Fruit fly (Drosophila melanogaster) whole organism, embryonic: ENCODE measurements around the gene vir-1.
A peak's percentile ranks its signal among the peaks of the same experiment; 100 is the strongest.

Source experiments
- Bgb ChIP-seq: fragments of 200-800 bp; sonication (Bioruptor generic); IDR thresholded peaks from 2 replicates; pipeline ENCODE4 v1.3.6; 2022; ENCODE audit warnings: missing biosample characterization, missing genetic modification characterization; ENCODE audit not compliant: partially characterized antibody
- BtbVII ChIP-seq: fragments of 200-800 bp; sonication (Bioruptor generic); optimal IDR thresholded peaks from 3 replicates; lab custom pipeline; 2017; ENCODE audit warnings: missing biosample characterization, mild to moderate bottlenecking, missing genetic modification characterization
- CG10274 ChIP-seq: fragments of 200-800 bp; sonication (Bioruptor generic); optimal IDR thresholded peaks from 3 replicates; lab custom pipeline; 2017; ENCODE audit warnings: missing biosample characterization, mild to moderate bottlenecking, missing genetic modification characterization
- CG10431 ChIP-seq: fragments of 200-800 bp; sonication (Bioruptor generic); optimal IDR thresholded peaks from 3 replicates; lab custom pipeline; 2018; ENCODE audit warnings: missing biosample characterization, mild to moderate bottlenecking, missing genetic modification characterization
- CG10959 ChIP-seq: fragments of 200-800 bp; sonication (Bioruptor generic); IDR thresholded peaks from 2 replicates; pipeline ENCODE4 v1.3.6; 2022; ENCODE audit warnings: missing biosample characterization, missing genetic modification characterization
- CG11398 ChIP-seq: fragments of 200-800 bp; sonication (Bioruptor generic); optimal IDR thresholded peaks from 2 replicates; lab custom pipeline; 2016; ENCODE audit warnings: missing biosample characterization, missing genetic modification characterization
- CG12236 ChIP-seq: fragments of 200-800 bp; sonication (Bioruptor generic); optimal IDR thresholded peaks from 2 replicates; lab custom pipeline; 2016; ENCODE audit warnings: missing biosample characterization, missing genetic modification characterization
- CG12391 ChIP-seq: fragments of 200-800 bp; sonication (Bioruptor generic); optimal IDR thresholded peaks from 3 replicates; lab custom pipeline; 2018; ENCODE audit warnings: missing biosample characterization, mild to moderate bottlenecking, missing genetic modification characterization, moderate library complexity
- CG13296 ChIP-seq: fragments of 200-800 bp; sonication (Bioruptor generic); optimal IDR thresholded peaks from 3 replicates; lab custom pipeline; 2018; ENCODE audit warnings: missing biosample characterization, mild to moderate bottlenecking, missing genetic modification characterization
- CG17612 ChIP-seq: fragments of 200-800 bp; sonication (Bioruptor generic); IDR thresholded peaks from 2 replicates; pipeline ENCODE4 v1.3.6; 2022; ENCODE audit warnings: missing biosample characterization, missing genetic modification characterization
- CG18764 ChIP-seq: fragments of 200-800 bp; sonication (Bioruptor generic); optimal IDR thresholded peaks from 3 replicates; lab custom pipeline; 2016; ENCODE audit warnings: missing biosample characterization, missing genetic modification characterization
- CG2129 ChIP-seq: fragments of 200-800 bp; sonication (Bioruptor generic); IDR thresholded peaks from 2 replicates; pipeline ENCODE4 v1.3.6; 2022; ENCODE audit warnings: missing biosample characterization, missing genetic modification characterization; ENCODE audit not compliant: partially characterized antibody
- CG2889 ChIP-seq: fragments of 200-800 bp; sonication (Bioruptor generic); IDR thresholded peaks from 3 replicates; pipeline ENCODE4 v1.3.6; 2022; ENCODE audit warnings: missing biosample characterization, missing genetic modification characterization
- CG31441 ChIP-seq: fragments of 200-800 bp; sonication (Bioruptor generic); IDR thresholded peaks from 2 replicates; pipeline ENCODE4 v1.3.6; 2022; ENCODE audit warnings: missing biosample characterization, missing genetic modification characterization
- CG34376 ChIP-seq: fragments of 200-800 bp; sonication (Bioruptor generic); optimal IDR thresholded peaks from 2 replicates; lab custom pipeline; 2018; ENCODE audit warnings: missing biosample characterization, mild to moderate bottlenecking, missing genetic modification characterization
- CG6254 ChIP-seq: fragments of 200-800 bp; sonication (Bioruptor generic); optimal IDR thresholded peaks from 3 replicates; lab custom pipeline; 2017; ENCODE audit warnings: mild to moderate bottlenecking, missing biosample characterization, missing genetic modification reagents, missing genetic modification characterization
- CG6791 ChIP-seq: fragments of 200-800 bp; sonication (Bioruptor generic); IDR thresholded peaks from 3 replicates; pipeline ENCODE4 v1.3.6; 2022; ENCODE audit warnings: missing biosample characterization, missing genetic modification characterization; ENCODE audit not compliant: partially characterized antibody
- CG7372 ChIP-seq: fragments of 200-800 bp; sonication (Bioruptor generic); IDR thresholded peaks from 2 replicates; pipeline ENCODE4 v1.3.6; 2022; ENCODE audit warnings: missing biosample characterization, missing genetic modification characterization
- CG7745 ChIP-seq: fragments of 200-800 bp; sonication (Bioruptor generic); optimal IDR thresholded peaks from 2 replicates; lab custom pipeline; 2018; ENCODE audit warnings: missing biosample characterization, mild to moderate bottlenecking, missing genetic modification characterization, moderate library complexity
- CG8388 ChIP-seq: fragments of 200-800 bp; sonication (Bioruptor generic); optimal IDR thresholded peaks from 2 replicates; lab custom pipeline; 2019; ENCODE audit warnings: missing biosample characterization, mild to moderate bottlenecking, missing genetic modification characterization, moderate library complexity
- Dbx ChIP-seq: fragments of 200-800 bp; sonication (Bioruptor generic); IDR thresholded peaks from 3 replicates; pipeline ENCODE4 v1.3.6; 2022; ENCODE audit warnings: missing biosample characterization, missing genetic modification characterization
- Deaf1 ChIP-seq: fragments of 200-800 bp; optimal IDR thresholded peaks from 3 replicates; lab custom pipeline; 2019; ENCODE audit warnings: missing biosample characterization, mild to moderate bottlenecking, missing genetic modification characterization, moderate library complexity
- Dip3 ChIP-seq: fragments of 200-800 bp; sonication (Bioruptor generic); optimal IDR thresholded peaks from 3 replicates; lab custom pipeline; 2016; ENCODE audit warnings: missing biosample characterization, missing genetic modification characterization
- Elba2 ChIP-seq: fragments of 200-800 bp; sonication (Bioruptor generic); optimal IDR thresholded peaks from 3 replicates; lab custom pipeline; 2016; ENCODE audit warnings: missing biosample characterization, missing genetic modification characterization
- Gug ChIP-seq: fragments of 200-800 bp; sonication (Bioruptor generic); IDR thresholded peaks from 4 replicates; pipeline ENCODE4 v1.3.6; 2022; ENCODE audit warnings: missing biosample characterization, missing genetic modification characterization
- HHEX ChIP-seq: fragments of 200-800 bp; sonication (Bioruptor generic); optimal IDR thresholded peaks from 3 replicates; lab custom pipeline; 2017; ENCODE audit warnings: missing biosample characterization, mild to moderate bottlenecking, missing genetic modification characterization, missing genetic modification reagents
- HLH4C ChIP-seq: fragments of 200-800 bp; sonication (Bioruptor generic); IDR thresholded peaks from 3 replicates; pipeline ENCODE4 v1.3.6; 2022; ENCODE audit warnings: missing biosample characterization, missing genetic modification characterization; ENCODE audit not compliant: partially characterized antibody
- HmgZ ChIP-seq: fragments of 200-800 bp; sonication (Bioruptor generic); optimal IDR thresholded peaks from 2 replicates; lab custom pipeline; 2018; ENCODE audit warnings: missing biosample characterization, mild to moderate bottlenecking, missing genetic modification characterization
- Jarid2 ChIP-seq: fragments of 200-800 bp; sonication (Bioruptor generic); optimal IDR thresholded peaks from 3 replicates; lab custom pipeline; 2017; ENCODE audit warnings: mild to moderate bottlenecking, missing biosample characterization, missing genetic modification reagents, missing genetic modification characterization
- ash1 ChIP-seq: fragments of 200-800 bp; sonication (Bioruptor generic); optimal IDR thresholded peaks from 2 replicates; lab custom pipeline; 2018; ENCODE audit warnings: missing biosample characterization, mild to moderate bottlenecking, missing genetic modification characterization
- bbx ChIP-seq: fragments of 200-800 bp; sonication (Bioruptor generic); IDR thresholded peaks from 2 replicates; pipeline ENCODE4 v1.3.6; 2022; ENCODE audit warnings: missing biosample characterization, missing genetic modification characterization; ENCODE audit not compliant: partially characterized antibody
- dpn ChIP-seq, 2 experiments: fragments of 200-800 bp; sonication (Bioruptor generic); optimal IDR thresholded peaks; 3 replicates each; lab custom pipeline; 2016; ENCODE audit warnings: missing biosample characterization in 2 of 2, missing genetic modification characterization in 2 of 2
- dysf ChIP-seq: fragments of 200-800 bp; sonication (Bioruptor generic); IDR thresholded peaks from 3 replicates; pipeline ENCODE4 v1.3.6; 2022; ENCODE audit warnings: missing biosample characterization, missing genetic modification characterization
- esg ChIP-seq: fragments of 200-800 bp; sonication (Bioruptor generic); conservative IDR thresholded peaks from 2 replicates; pipeline ENCODE4 v1.3.6; 2022; ENCODE audit warnings: missing biosample characterization, missing genetic modification characterization
- ewg ChIP-seq: fragments of 200-800 bp; sonication (Bioruptor generic); optimal IDR thresholded peaks from 3 replicates; lab custom pipeline; 2017; ENCODE audit warnings: mild to moderate bottlenecking, missing biosample characterization, missing genetic modification reagents, missing genetic modification characterization
- exex ChIP-seq: fragments of 200-800 bp; sonication (Bioruptor generic); optimal IDR thresholded peaks from 4 replicates; lab custom pipeline; 2018; ENCODE audit warnings: missing biosample characterization, mild to moderate bottlenecking, missing genetic modification characterization, moderate library complexity
- ftz-f1 ChIP-seq: fragments of 200-800 bp; sonication (Bioruptor generic); optimal IDR thresholded peaks from 2 replicates; lab custom pipeline; 2016; ENCODE audit warnings: missing biosample characterization, missing genetic modification characterization
- gcm2 ChIP-seq: fragments of 200-800 bp; sonication (Bioruptor generic); optimal IDR thresholded peaks from 2 replicates; lab custom pipeline; 2016; ENCODE audit warnings: missing biosample characterization, missing genetic modification characterization
- hth ChIP-seq: fragments of >200 bp; optimal IDR thresholded peaks from 2 replicates; lab custom pipeline; 2017; ENCODE audit warnings: inconsistent platforms
- jigr1 ChIP-seq: fragments of 200-800 bp; sonication (Bioruptor generic); IDR thresholded peaks from 3 replicates; pipeline ENCODE4 v1.3.6; 2022; ENCODE audit warnings: missing biosample characterization, missing genetic modification characterization
- lola ChIP-seq, 3 experiments: fragments of >200 bp in 2 of 3; fragments of 200-800 bp in 1 of 3; sonication (Bioruptor generic) in 1 of 3; optimal IDR thresholded peaks; 2 replicates each; lab custom pipeline; 2017 to 2019; ENCODE audit warnings: missing biosample characterization in 3 of 3, missing genetic modification characterization in 3 of 3, mild to moderate bottlenecking in 1 of 3, moderate library complexity in 1 of 3
- nerfin-2 ChIP-seq: fragments of 200-800 bp; sonication (Bioruptor generic); IDR thresholded peaks from 2 replicates; pipeline ENCODE4 v1.3.6; 2022; ENCODE audit warnings: missing biosample characterization, missing genetic modification characterization; ENCODE audit not compliant: partially characterized antibody
- oc ChIP-seq: fragments of 200-800 bp; sonication (Bioruptor generic); optimal IDR thresholded peaks from 2 replicates; lab custom pipeline; 2018; ENCODE audit warnings: missing biosample characterization, mild to moderate bottlenecking, missing genetic modification characterization, moderate library complexity
- otp ChIP-seq: fragments of 200-800 bp; sonication (Bioruptor generic); IDR thresholded peaks from 3 replicates; pipeline ENCODE4, ENCODE4 v1.3.6; 2022; ENCODE audit warnings: missing biosample characterization, missing genetic modification characterization
- pzg ChIP-seq: fragments of 200-800 bp; sonication (Bioruptor generic); optimal IDR thresholded peaks from 3 replicates; lab custom pipeline; 2018; ENCODE audit warnings: missing biosample characterization, mild to moderate bottlenecking, missing genetic modification characterization, moderate library complexity
- rib ChIP-seq: fragments of 200-800 bp; sonication (Bioruptor generic); IDR thresholded peaks from 2 replicates; pipeline ENCODE4 v1.3.6; 2022; ENCODE audit warnings: missing biosample characterization, missing genetic modification characterization
- sisA ChIP-seq: fragments of 200-800 bp; sonication (Bioruptor generic); IDR thresholded peaks from 2 replicates; pipeline ENCODE4 v1.3.6; 2022; ENCODE audit warnings: missing biosample characterization, missing genetic modification characterization
- slp2 ChIP-seq: fragments of 200-800 bp; sonication (Bioruptor generic); optimal IDR thresholded peaks from 2 replicates; lab custom pipeline; 2016; ENCODE audit warnings: missing biosample characterization, missing genetic modification characterization
- tap ChIP-seq: fragments of 200-800 bp; optimal IDR thresholded peaks from 3 replicates; lab custom pipeline; 2019; ENCODE audit warnings: missing biosample characterization, mild to moderate bottlenecking, missing genetic modification characterization, moderate library complexity
- trh ChIP-seq: fragments of 200-800 bp; sonication (Bioruptor generic); optimal IDR thresholded peaks from 2 replicates; lab custom pipeline; 2016; ENCODE audit warnings: missing biosample characterization, missing genetic modification characterization
- yki ChIP-seq: fragments of >200 bp; optimal IDR thresholded peaks from 3 replicates; lab custom pipeline; 2018

Gene vir-1

DNA sequence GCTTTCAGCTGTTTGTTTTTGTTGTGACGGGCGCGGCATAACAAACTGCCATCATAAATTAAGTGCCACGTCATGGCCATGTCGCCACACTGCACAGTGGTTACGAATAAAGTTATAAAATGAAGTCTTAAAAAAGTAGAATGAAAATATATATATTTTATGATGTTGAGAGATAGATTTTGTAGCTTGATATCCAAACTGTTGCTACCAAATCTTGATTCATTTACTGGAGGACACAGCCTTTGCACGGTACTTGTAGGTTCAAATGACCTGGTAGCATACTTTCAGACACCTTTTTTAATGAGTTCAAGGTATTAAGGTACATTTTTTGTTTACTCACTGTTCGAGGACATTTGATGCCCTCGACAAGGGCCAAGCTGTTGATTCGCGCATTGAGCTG, 69.3 kb downstream of the vir-1 start (continued):
- TF ChIP-seq esg (no peak), CG10431 (GFP tag; lab: Kevin White, UChicago) (no peak), Elba2 (GFP tag; lab: Kevin White, UChicago) (no peak), jigr1 (GFP tag; lab: Robert Waterston, UW) (no peak), Dbx (GFP tag; lab: Robert Waterston, UW) (0 out of 3 replicates have a peak, but pooled peaks have one; percentile 43), CG11398 (GFP tag; lab: Kevin White, UChicago) (no peak), exex (tag; lab: Kevin White, UChicago) (no peak), trh (GFP tag; lab: Kevin White, UChicago) (no peak), CG10274 (GFP tag; lab: Kevin White, UChicago) (no peak), CG18764 (no peak), sisA (GFP tag; lab: Robert Waterston, UW) (no peak), dysf (GFP tag; lab: Robert Waterston, UW) (no peak; the same call in 2 of the 3 replicates), gcm2 (GFP tag; lab: Kevin White, UChicago) (no peak), Bgb (no peak), CG6791 (GFP tag; lab: Robert Waterston, UW) (no peak), HLH4C (GFP tag; lab: Robert Waterston, UW) (no peak), ash1 (GFP tag; lab: Kevin White, UChicago) (no peak), oc (tag; lab: Kevin White, UChicago) (no peak), CG2129 (no peak), ftz-f1 (GFP tag; lab: Kevin White, UChicago) (no peak), CG7745 (tag; lab: Kevin White, UChicago) (no peak), ewg (GFP tag; lab: Kevin White, UChicago) (no peak), CG12391 (peak; percentile 16), rib (GFP tag; lab: Robert Waterston, UW) (no peak), Deaf1 (tag; lab: Kevin White, UChicago) (no peak), Dip3 (GFP tag; lab: Kevin White, UChicago) (no peak), tap (tag; lab: Kevin White, UChicago) (no peak), pzg (GFP tag; lab: Kevin White, UChicago) (no peak), Jarid2 (GFP tag; lab: Kevin White, UChicago) (no peak), CG6254 (GFP tag; lab: Kevin White, UChicago) (no peak), CG7372 (no peak), otp (GFP tag; lab: Robert Waterston, UW) (no peak), CG10959 (GFP tag; lab: Robert Waterston, UW) (no peak), CG2889 (GFP tag; lab: Robert Waterston, UW) (no peak), Gug (GFP tag; lab: Robert Waterston, UW) (no peak), nerfin-2 (no peak), dpn (GFP tag; optimal IDR thresholded peaks at IDR 0.05; lab: Kevin White, UChicago) (no peak), HmgZ (tag; lab: Kevin White, UChicago) (no peak), bbx (no peak), CG12236 (GFP tag; lab: Kevin White, UChicago) (no peak), CG17612 (GFP tag; lab: Robert Waterston, UW) (no peak), CG34376 (no peak), CG31441 (GFP tag; lab: Robert Waterston, UW) (no peak), HHEX (GFP tag; lab: Kevin White, UChicago) (peak; percentile 13), CG13296 (GFP tag; lab: Kevin White, UChicago) (no peak), slp2 (GFP tag; lab: Kevin White, UChicago) (no peak), CG8388 (peak; percentile 28), yki (lab: Kevin White, UChicago) (no peak), lola (GFP tag; optimal IDR thresholded peaks at IDR 0.05; lab: Kevin White, UChicago) (no peak), hth (lab: Kevin White, UChicago) (no peak), BtbVII (GFP tag; lab: Kevin White, UChicago) (no peak)
